Fruit fly (Drosophila melanogaster): Measurements from ENCODE around the gene Fum4.

Fum4 gene

DNA sequence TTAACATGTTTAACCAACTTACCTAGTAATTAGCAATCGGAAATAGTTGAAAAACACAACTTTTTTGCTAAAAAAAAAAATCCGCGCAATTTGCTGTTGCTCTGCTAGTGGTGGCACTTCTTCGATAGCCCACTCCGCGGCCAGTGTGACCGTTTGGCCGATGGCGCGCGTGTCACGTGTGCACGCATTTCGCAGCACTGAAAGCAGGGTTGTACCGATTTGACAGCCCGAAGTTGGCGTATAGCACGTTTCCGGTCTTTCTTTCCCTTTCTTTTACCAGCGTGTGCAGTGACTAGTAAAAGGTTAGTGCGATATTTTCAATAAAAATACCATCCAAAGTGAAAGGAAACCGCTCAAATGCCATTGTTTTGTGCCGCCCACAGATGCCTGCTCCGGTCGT, 9.6 kb upstream of the Fum4 start, which contains the start of the genes Ripalpha and RpL7 (continued):
- TF ChIP-seq CG14860 (GFP tag; IDR thresholded peaks at IDR 0.05; ENCODE audit: partially characterized antibody): peak; percentile 75
- TF ChIP-seq p53 (GFP tag; optimal IDR thresholded peaks at IDR 0.05): peak; percentile 98
- peak; percentile 100 for TF ChIP-seq dm (GFP tag; optimal IDR thresholded peaks at IDR 0.05)
- TF ChIP-seq zf30C (GFP tag; optimal IDR thresholded peaks at IDR 0.05): peak; percentile 77
- peak; percentile 84 for TF ChIP-seq dmrt99B (tag; optimal IDR thresholded peaks at IDR 0.05)
- peak; percentile 92 for TF ChIP-seq CG18476 (GFP tag; optimal IDR thresholded peaks at IDR 0.05)
- TF ChIP-seq Nf-YA (GFP tag; IDR thresholded peaks at IDR 0.05): peak; percentile 93
- peak; percentile 95 for TF ChIP-seq scrt (GFP tag; optimal IDR thresholded peaks at IDR 0.05)
- TF ChIP-seq CG30431 (GFP tag; optimal IDR thresholded peaks at IDR 0.05): peak; percentile 97
- TF ChIP-seq ac (GFP tag; optimal IDR thresholded peaks at IDR 0.05): peak; percentile 96
- peak; percentile 97 for TF ChIP-seq CG12391 (tag; optimal IDR thresholded peaks at IDR 0.05)
- peak; percentile 97 for TF ChIP-seq CG16779 (GFP tag; IDR thresholded peaks at IDR 0.05)
- peak; percentile 99 for TF ChIP-seq CG33213 (GFP tag; optimal IDR thresholded peaks at IDR 0.05)
- peak; percentile 79 for TF ChIP-seq nerfin-2 (GFP tag; IDR thresholded peaks at IDR 0.05; ENCODE audit: partially characterized antibody)
- peak; percentile 94 for TF ChIP-seq ap (GFP tag; IDR thresholded peaks at IDR 0.05)
- peak; percentile 98 for TF ChIP-seq da (GFP tag; optimal IDR thresholded peaks at IDR 0.05)
- peak; percentile 98 for TF ChIP-seq ATbp (GFP tag; optimal IDR thresholded peaks at IDR 0.05)
- peak; percentile 90 for TF ChIP-seq bowl (GFP tag; IDR thresholded peaks at IDR 0.05)
- peak; percentile 76 for TF ChIP-seq Sry-β (GFP tag; optimal IDR thresholded peaks at IDR 0.05)
- peak; percentile 99 for TF ChIP-seq CG34376 (GFP tag; optimal IDR thresholded peaks at IDR 0.05)
- TF ChIP-seq CG12659 (GFP tag; optimal IDR thresholded peaks at IDR 0.05): peak; percentile 100
- peak; percentile 94 for TF ChIP-seq Atf6 (GFP tag; IDR thresholded peaks at IDR 0.05)
- peak; percentile 96 for TF ChIP-seq CG10366 (GFP tag; IDR thresholded peaks at IDR 0.05)
- TF ChIP-seq ato (GFP tag; IDR thresholded peaks at IDR 0.05; ENCODE audit: partially characterized antibody): peak; percentile 90
- TF ChIP-seq schlank (tag; optimal IDR thresholded peaks at IDR 0.05): peak; percentile 99
- peak; percentile 94 for TF ChIP-seq bbx (GFP tag; IDR thresholded peaks at IDR 0.05; ENCODE audit: partially characterized antibody)
- peak; percentile 50 for TF ChIP-seq hkb (optimal IDR thresholded peaks at IDR 0.05)
- TF ChIP-seq hkb (GFP tag; IDR thresholded peaks at IDR 0.05): peak; percentile 95
- TF ChIP-seq Bteb2 (GFP tag; optimal IDR thresholded peaks at IDR 0.05): peak; percentile 97
- peak; percentile 91 for TF ChIP-seq lbe (GFP tag; optimal IDR thresholded peaks at IDR 0.05)
- peak; percentile 84 for TF ChIP-seq Neu2 (GFP tag; optimal IDR thresholded peaks at IDR 0.05; ENCODE audit: borderline replicate concordance)
- peak; percentile 96 for TF ChIP-seq az2 (GFP tag; optimal IDR thresholded peaks at IDR 0.05)
- peak; percentile 84 for TF ChIP-seq Nf-YB (GFP tag; optimal IDR thresholded peaks at IDR 0.05)
- peak; percentile 97 for TF ChIP-seq btn (GFP tag; optimal IDR thresholded peaks at IDR 0.05)
- peak; percentile 95 for TF ChIP-seq jumu (GFP tag; optimal IDR thresholded peaks at IDR 0.05)
- TF ChIP-seq Pdp1 (GFP tag; optimal IDR thresholded peaks at IDR 0.05): peak; percentile 96 to 97
- TF ChIP-seq CG15269 (tag; optimal IDR thresholded peaks at IDR 0.05): peak; percentile 93
- TF ChIP-seq CG10431 (GFP tag; optimal IDR thresholded peaks at IDR 0.05): peak; percentile 97
- TF ChIP-seq CG14441 (GFP tag; IDR thresholded peaks at IDR 0.05): peak; percentile 93
- TF ChIP-seq mirr (GFP tag; optimal IDR thresholded peaks at IDR 0.05): peak; percentile 99
- TF ChIP-seq Hr78 (GFP tag; optimal IDR thresholded peaks at IDR 0.05): no peak
- TF ChIP-seq crc (GFP tag; optimal IDR thresholded peaks at IDR 0.05): peak; percentile 96
- peak; percentile 88 for TF ChIP-seq CG9437 (GFP tag; optimal IDR thresholded peaks at IDR 0.05)
- TF ChIP-seq CG9727 (GFP tag; optimal IDR thresholded peaks at IDR 0.05): peak; percentile 99
- peak in 1 of 2 experiments; percentile 87 for TF ChIP-seq insv (GFP tag; optimal IDR thresholded peaks at IDR 0.05)
- peak; percentile 100 for TF ChIP-seq bcd (GFP tag; optimal IDR thresholded peaks at IDR 0.05)
- TF ChIP-seq onecut (GFP tag; IDR thresholded peaks at IDR 0.05): peak; percentile 96
- TF ChIP-seq tx (GFP tag; optimal IDR thresholded peaks at IDR 0.05): peak; percentile 96
- TF ChIP-seq CG34224 (GFP tag; IDR thresholded peaks at IDR 0.05; ENCODE audit: partially characterized antibody): peak; percentile 84
- peak; percentile 79 for TF ChIP-seq CG15696 (tag; optimal IDR thresholded peaks at IDR 0.05)

Data from whole organism, embryonic.